Worm (Caenorhabditis elegans) whole organism, L4 larva: ENCODE results near the gene svh-5.

Experiments used
- R02D3.7 ChIP-seq: fragments of 150-350 bp; sonication (generic microtip); optimal IDR thresholded peaks from 3 replicates; lab custom pipeline; 2014; ENCODE audit warnings: missing biosample characterization, missing genetic modification characterization
- ama-1 ChIP-seq: fragments of 150-350 bp; optimal IDR thresholded peaks from 2 replicates; lab custom pipeline; 2014; ENCODE audit warnings: inconsistent platforms, mixed read lengths
- daf-12 ChIP-seq: fragments of 150-350 bp; optimal IDR thresholded peaks from 2 replicates; lab custom pipeline; 2014; ENCODE audit warnings: missing biosample characterization, missing genetic modification reagents, missing genetic modification characterization
- hlh-30 ChIP-seq: sonication (generic microtip); optimal IDR thresholded peaks from 2 replicates; lab custom pipeline; 2017; ENCODE audit warnings: antibody characterized with exemption, mild to moderate bottlenecking, missing genetic modification characterization, missing compliant biosample characterization; ENCODE audit not compliant: insufficient read depth
- lin-13 ChIP-seq: fragments of 150-350 bp; optimal IDR thresholded peaks from 2 replicates; lab custom pipeline; 2014; ENCODE audit warnings: missing biosample characterization, missing genetic modification reagents, missing genetic modification characterization
- lin-15B ChIP-seq: fragments of 150-350 bp; sonication (generic microtip); optimal IDR thresholded peaks from 3 replicates; lab custom pipeline; 2014; ENCODE audit warnings: missing biosample characterization, missing genetic modification characterization
- mep-1 ChIP-seq: fragments of 150-350 bp; sonication (generic microtip); optimal IDR thresholded peaks from 3 replicates; lab custom pipeline; 2014; ENCODE audit warnings: missing biosample characterization, missing genetic modification characterization
- mxl-3 ChIP-seq: fragments of 200-800 bp; sonication (Bioruptor generic); optimal IDR thresholded peaks from 2 replicates; lab custom pipeline; 2018; ENCODE audit warnings: mild to moderate bottlenecking, missing genetic modification characterization, missing compliant biosample characterization
- nhr-102 ChIP-seq: sonication (generic microtip); optimal IDR thresholded peaks from 2 replicates; lab custom pipeline; 2016; ENCODE audit warnings: mild to moderate bottlenecking, missing genetic modification characterization, moderate library complexity, missing compliant biosample characterization
- nhr-237 ChIP-seq: sonication (generic microtip); optimal IDR thresholded peaks from 2 replicates; lab custom pipeline; 2017; ENCODE audit warnings: missing biosample characterization, missing genetic modification characterization
- pha-4 ChIP-seq, 2 experiments: fragments of 150-350 bp in 1 of 2; fragments of 200-800 bp in 1 of 2; sonication (Bioruptor generic) in 1 of 2; IDR thresholded peaks in 1 of 2; optimal IDR thresholded peaks in 1 of 2; 2 replicates each; pipeline versions ENCODE4 v1.3.6 to Lab custom; 2014 to 2022; ENCODE audit warnings: missing genetic modification characterization in 2 of 2, missing genetic modification reagents in 2 of 2, missing biosample characterization in 1 of 2, missing compliant biosample characterization in 1 of 2
- set-16 ChIP-seq: fragments of 200-800 bp; sonication (Bioruptor generic); IDR thresholded peaks from 2 replicates; pipeline ENCODE4 v1.3.6; 2022; ENCODE audit warnings: missing genetic modification reagents, missing genetic modification characterization, missing compliant biosample characterization
- snpc-4 ChIP-seq: fragments of 150-350 bp; optimal IDR thresholded peaks from 2 replicates; lab custom pipeline; 2014; ENCODE audit warnings: missing biosample characterization, missing genetic modification characterization
- unc-130 ChIP-seq: sonication (generic microtip); optimal IDR thresholded peaks from 2 replicates; lab custom pipeline; 2016; ENCODE audit warnings: missing genetic modification reagents, missing genetic modification characterization, missing compliant biosample characterization

DNA sequence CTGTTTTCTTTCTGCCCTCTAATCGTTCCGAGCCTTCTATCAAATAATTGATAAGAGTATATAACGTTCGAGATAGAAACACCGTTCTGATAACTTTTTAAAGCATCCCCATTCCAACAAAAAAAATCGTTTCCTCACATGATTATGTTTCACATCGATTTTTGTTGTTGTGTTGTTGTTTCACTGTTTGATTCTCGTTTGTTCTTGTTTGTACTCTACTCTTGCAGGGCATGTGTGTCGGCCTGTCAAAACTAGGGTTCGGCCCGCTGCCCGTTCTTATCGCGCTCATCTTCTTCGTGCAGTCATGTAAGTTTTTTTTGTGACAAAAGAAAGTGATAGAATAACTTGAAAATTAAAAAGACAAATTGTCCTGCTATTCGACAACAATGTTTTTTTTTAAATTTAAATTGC is 11.9 kb downstream of the svh-5 start, which contains the start of gene C33A11.2:
- TF ChIP-seq pha-4 (GFP tag; IDR thresholded peaks at IDR 0.05; lab: Robert Waterston, UW): no peak
- no peak for TF ChIP-seq pha-4 (tag; optimal IDR thresholded peaks at IDR 0.05; lab: Kevin White, UChicago)
- TF ChIP-seq R02D3.7 (tag; lab: Kevin White, UChicago): no peak
- TF ChIP-seq set-16 (GFP tag; lab: Robert Waterston, UW): no peak
- TF ChIP-seq nhr-237 (tag; lab: Kevin White, UChicago): no peak
- TF ChIP-seq snpc-4 (tag; lab: Kevin White, UChicago): no peak
- no peak for TF ChIP-seq mep-1
- TF ChIP-seq lin-13: no peak
- TF ChIP-seq lin-15B (tag; lab: Kevin White, UChicago): no peak
- TF ChIP-seq nhr-102 (tag; lab: Kevin White, UChicago): no peak
- no peak for TF ChIP-seq mxl-3 (GFP tag; lab: Kevin White, UChicago)
- TF ChIP-seq hlh-30 (tag; lab: Kevin White, UChicago): peak; percentile 66
- no peak for TF ChIP-seq unc-130 (GFP tag; lab: Kevin White, UChicago)
- TF ChIP-seq ama-1: no peak
- no peak for TF ChIP-seq daf-12 (tag; lab: Kevin White, UChicago)
